Worm (Caenorhabditis elegans): Measurements from ENCODE around the gene F07A11.1.
A peak's percentile ranks its signal among the peaks of the same experiment; 100 is the strongest.

The F07A11.1 gene

DNA sequence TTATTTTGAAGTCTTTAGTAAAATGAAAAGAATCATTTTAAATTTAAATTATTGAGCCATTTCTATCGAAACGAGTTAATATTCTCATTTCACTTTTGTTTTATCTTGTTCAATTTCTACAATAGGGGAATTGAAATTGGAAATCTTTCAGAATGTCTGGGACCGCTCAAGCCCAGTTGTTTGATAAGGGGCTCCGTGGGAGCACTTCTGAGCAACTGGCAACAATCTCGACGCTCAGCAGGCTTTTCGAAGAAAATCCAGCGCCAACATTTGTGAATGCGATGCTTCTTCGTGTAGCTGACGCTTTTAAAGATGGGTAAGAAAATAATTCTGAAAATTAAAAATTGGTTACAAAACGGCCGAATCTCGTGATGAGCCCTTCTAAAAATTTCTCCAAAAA is 9.2 kb downstream of the F07A11.1 start, which contains the start of gene ints-7:
Gene ints-7 (plus strand): TSS at position 152 of the 400 bp plus-strand sequence.
- TF ChIP-seq ceh-43 (GFP tag; optimal IDR thresholded peaks at IDR 0.05), result no peak
- TF ChIP-seq mab-5 (tag; optimal IDR thresholded peaks at IDR 0.05), result no peak
- no peak for TF ChIP-seq tbx-8 (GFP tag; optimal IDR thresholded peaks at IDR 0.05)
- TF ChIP-seq ham-2 (GFP tag; optimal IDR thresholded peaks at IDR 0.05), result no peak
- TF ChIP-seq lin-32 (GFP tag; optimal IDR thresholded peaks at IDR 0.05), result no peak
- no peak for TF ChIP-seq nhr-76 (tag; optimal IDR thresholded peaks at IDR 0.05)
- no peak for TF ChIP-seq unc-62 (GFP tag; optimal IDR thresholded peaks at IDR 0.05)
- TF ChIP-seq hlh-1 (tag; optimal IDR thresholded peaks at IDR 0.05), result no peak
- no peak for TF ChIP-seq ceh-83 (GFP tag; optimal IDR thresholded peaks at IDR 0.05)
- TF ChIP-seq mls-2 (tag; optimal IDR thresholded peaks at IDR 0.05), result no peak
- TF ChIP-seq elt-1 (tag; optimal IDR thresholded peaks at IDR 0.05; ENCODE audit: borderline replicate concordance, insufficient read depth), result no peak

DNA sequence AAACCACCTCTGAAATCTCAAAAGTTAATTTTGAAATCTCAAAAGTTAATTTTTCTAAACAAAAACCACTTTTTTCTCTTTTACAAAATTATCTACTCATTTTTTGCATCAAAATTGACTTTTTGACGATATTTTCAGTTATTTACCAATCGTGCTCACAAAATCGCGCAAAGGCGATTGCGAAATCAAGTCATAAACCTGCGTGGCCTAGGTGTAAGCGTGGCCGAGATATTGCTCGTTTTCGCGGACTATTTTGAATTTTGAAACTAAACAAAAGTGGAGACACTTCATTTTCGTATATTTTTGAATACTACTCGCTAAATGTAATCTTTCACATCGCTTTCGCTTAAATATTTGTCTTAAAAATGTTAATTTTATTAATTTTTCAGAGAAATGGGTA is 13.6 kb downstream of the F07A11.1 start, which contains the start of gene smc-6:
Gene smc-6 (plus strand): TSS at position 390 of the 400 bp plus-strand sequence.
- TF ChIP-seq mep-1 (tag; optimal IDR thresholded peaks at IDR 0.05) (peak; percentile 32), drap-1 (GFP tag; optimal IDR thresholded peaks at IDR 0.05) (no peak)

DNA sequence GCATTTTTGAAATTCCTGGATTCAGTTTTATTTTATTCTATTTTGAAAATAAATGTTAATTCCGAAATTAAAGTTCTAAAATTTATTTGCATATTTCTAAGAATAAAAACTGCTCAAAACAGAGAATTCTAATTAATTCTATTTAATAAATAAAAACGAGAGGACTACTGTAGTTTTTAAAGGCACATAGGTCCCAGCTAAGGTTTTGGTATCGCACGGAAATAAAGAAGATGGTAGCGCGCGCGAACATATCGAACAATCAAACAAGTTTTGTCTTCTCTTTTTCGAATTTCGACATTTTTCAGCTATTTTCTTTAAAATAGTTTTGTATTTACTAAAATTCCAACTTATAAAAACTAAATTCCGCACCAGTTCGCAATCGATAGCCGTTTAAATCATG is 14.1 kb downstream of the F07A11.1 start:
- TF ChIP-seq nhr-28 (tag; optimal IDR thresholded peaks at IDR 0.05) (no peak), lsy-2 (tag; optimal IDR thresholded peaks at IDR 0.05) (no peak)

DNA sequence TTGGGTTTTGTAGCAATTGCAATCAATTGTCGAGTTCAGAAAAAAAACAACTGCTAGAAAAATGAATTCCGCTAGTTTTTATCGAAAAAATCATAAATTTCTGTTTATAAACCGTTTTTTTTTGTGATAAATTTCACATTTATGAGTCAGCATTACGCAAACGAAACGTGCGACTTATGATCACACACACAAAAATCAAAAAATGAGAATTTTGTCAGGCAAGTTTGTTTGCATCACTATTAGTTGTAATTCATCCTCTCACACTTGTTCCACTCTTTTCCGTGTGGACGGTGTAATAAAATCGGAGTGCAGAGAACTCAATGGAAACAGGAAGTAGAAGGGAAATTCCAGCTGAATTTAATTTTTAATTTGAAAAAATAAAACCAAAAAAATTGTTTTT is 14.5 kb downstream of the F07A11.1 start, which contains the start of gene pcs-1:
Gene pcs-1 (minus strand): TSS at position 344 of the 400 bp plus-strand sequence.
- peak; percentile 20 for TF ChIP-seq hlh-1 (tag; optimal IDR thresholded peaks at IDR 0.05)
- no peak for TF ChIP-seq M03D4.4 (tag; optimal IDR thresholded peaks at IDR 0.05)

DNA sequence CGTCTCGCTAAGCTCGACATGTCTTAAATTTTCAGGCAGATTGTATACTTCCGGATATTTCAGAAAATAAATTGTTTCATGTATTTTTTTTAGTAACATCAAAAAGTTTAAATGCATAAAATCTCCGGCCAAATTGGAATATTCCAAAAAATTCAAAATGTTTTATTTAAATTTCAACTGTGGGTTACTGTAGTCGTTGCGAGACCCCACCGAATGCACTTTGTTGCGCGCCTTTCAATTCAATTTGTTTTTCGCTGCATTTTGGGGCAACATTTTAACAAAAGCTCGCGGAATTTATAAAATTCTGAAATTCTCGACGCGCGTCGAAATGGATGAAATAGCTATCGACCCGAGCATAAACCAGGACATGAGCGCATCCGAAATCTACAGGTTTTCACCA is 19.0 kb downstream of the F07A11.1 start, which contains the start of gene F54D5.2:
Gene F54D5.2 (plus strand): TSS at position 237 of the 400 bp plus-strand sequence.
- TF ChIP-seq sptf-1 (tag; optimal IDR thresholded peaks at IDR 0.05) (no peak), hlh-1 (tag; optimal IDR thresholded peaks at IDR 0.05) (no peak), M03D4.4 (tag; optimal IDR thresholded peaks at IDR 0.05) (no peak), zip-8 (tag; optimal IDR thresholded peaks at IDR 0.05) (no peak), blmp-1 (tag; optimal IDR thresholded peaks at IDR 0.05) (no peak), elt-1 (tag; optimal IDR thresholded peaks at IDR 0.05; ENCODE audit: borderline replicate concordance, insufficient read depth) (no peak)

DNA sequence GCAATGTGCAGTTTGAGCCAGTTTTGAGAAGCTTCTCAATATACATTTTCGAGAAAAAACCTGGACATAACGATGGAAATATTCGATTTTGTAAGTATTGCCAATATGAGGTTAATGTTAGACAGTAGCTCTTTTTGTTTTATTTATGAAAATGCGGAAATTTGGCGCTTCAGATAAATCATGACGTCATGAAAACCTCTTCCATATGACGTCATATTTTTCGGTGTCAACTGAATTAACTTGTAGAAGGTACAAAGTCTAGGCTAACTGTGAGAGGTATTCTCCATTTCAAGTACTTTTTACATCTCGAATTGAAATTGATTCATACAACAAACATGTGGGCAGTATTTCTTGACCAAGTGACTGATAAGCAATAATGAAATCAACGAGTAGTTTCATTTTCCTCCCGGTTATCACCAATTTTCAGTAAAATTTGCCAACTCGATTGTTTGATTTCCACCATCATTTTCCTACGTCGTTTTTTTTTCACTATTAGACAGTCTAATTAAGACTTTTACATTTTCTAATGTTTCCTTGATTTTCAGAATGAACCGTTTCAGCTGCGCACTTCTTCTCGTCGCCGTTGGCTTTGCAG is 20.6 kb downstream of the F07A11.1 start, which contains the start of gene F54D5.3:
Gene F54D5.3 (plus strand): TSS at position 546 of the 595 bp plus-strand sequence.
- TF ChIP-seq elt-1 (tag; optimal IDR thresholded peaks at IDR 0.05; ENCODE audit: borderline replicate concordance, insufficient read depth), result no peak
- peak; percentile 98 for TF ChIP-seq zip-8 (tag; optimal IDR thresholded peaks at IDR 0.05)

DNA sequence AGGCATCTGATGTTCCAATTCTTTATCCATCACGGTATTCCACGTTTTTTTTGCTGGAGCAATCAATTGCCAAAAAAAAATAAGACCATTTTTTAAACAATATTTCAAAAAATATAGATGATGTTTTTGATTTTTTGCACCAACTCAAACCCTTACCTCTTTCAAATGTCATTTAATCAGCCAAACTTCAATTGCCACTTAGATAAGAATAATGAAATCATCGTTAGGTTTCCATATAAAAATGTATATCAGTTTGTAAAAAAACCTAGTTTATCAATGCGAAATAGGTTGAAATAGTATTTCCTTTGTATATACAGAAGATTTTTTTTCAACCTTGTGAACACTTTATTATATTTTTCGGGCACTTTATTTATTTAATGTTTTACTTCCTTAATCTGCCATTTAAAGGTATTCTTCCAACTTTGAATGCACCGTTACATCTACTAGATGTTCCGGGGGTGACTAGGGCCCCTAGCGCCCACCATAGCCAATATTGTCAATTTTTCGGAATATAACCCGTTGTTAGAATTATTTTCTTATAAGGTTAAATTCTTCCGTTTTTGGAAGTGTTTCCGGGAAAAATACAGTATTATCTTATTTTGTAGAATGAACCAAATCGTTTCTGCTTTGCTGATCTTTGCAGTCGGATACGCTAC is 22.6 kb downstream of the F07A11.1 start, which contains the start of the genes F54D5.23 and F54D5.4:
Gene F54D5.23 (minus strand): TSS at position 75 of the 656 bp plus-strand sequence.
Gene F54D5.4 (plus strand): TSS at position 606 of the 656 bp plus-strand sequence.
- TF ChIP-seq drap-1 (GFP tag; optimal IDR thresholded peaks at IDR 0.05), result no peak

DNA sequence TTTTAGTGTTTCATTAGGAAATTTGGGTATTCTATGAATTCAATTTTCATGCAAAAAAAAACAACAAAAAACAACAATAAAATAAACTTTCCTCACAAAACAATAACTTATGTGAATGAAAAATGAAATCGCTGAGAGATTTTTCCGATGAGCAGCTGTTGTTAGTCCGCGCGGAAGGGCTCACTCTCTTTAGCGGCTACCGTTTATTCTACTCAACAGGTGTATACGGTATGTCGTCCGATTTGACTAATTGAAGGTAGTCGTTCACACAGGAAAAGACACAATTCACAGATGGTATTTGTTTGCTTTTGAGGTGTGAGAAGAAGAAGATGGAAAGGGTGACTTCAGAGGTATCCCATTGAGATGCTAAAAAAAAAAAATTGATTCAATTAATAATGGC is 23.3 kb downstream of the F07A11.1 start:
- TF ChIP-seq mep-1 (tag; optimal IDR thresholded peaks at IDR 0.05), result no peak
- TF ChIP-seq unc-62 (GFP tag; optimal IDR thresholded peaks at IDR 0.05), result no peak
- TF ChIP-seq lsy-2 (tag; optimal IDR thresholded peaks at IDR 0.05), result peak; percentile 7
- no peak for TF ChIP-seq sem-2 (GFP tag; optimal IDR thresholded peaks at IDR 0.05)
- TF ChIP-seq hlh-1 (tag; optimal IDR thresholded peaks at IDR 0.05), result peak; percentile 62
- TF ChIP-seq ztf-11 (tag; optimal IDR thresholded peaks at IDR 0.05), result no peak
- no peak for TF ChIP-seq nhr-28 (tag; optimal IDR thresholded peaks at IDR 0.05)
- TF ChIP-seq elt-1 (tag; optimal IDR thresholded peaks at IDR 0.05; ENCODE audit: borderline replicate concordance, insufficient read depth), result no peak
- TF ChIP-seq ceh-83 (GFP tag; optimal IDR thresholded peaks at IDR 0.05), result no peak
- TF ChIP-seq cnd-1 (tag; optimal IDR thresholded peaks at IDR 0.05), result no peak
- TF ChIP-seq nhr-2 (tag; optimal IDR thresholded peaks at IDR 0.05), result no peak
- TF ChIP-seq mab-5 (tag; optimal IDR thresholded peaks at IDR 0.05), result no peak
- TF ChIP-seq flh-1 (GFP tag; optimal IDR thresholded peaks at IDR 0.05), result no peak
- TF ChIP-seq lin-32 (GFP tag; optimal IDR thresholded peaks at IDR 0.05), result peak; percentile 66
- no peak for TF ChIP-seq ces-1 (GFP tag; optimal IDR thresholded peaks at IDR 0.05)
- no peak for TF ChIP-seq ceh-43 (GFP tag; optimal IDR thresholded peaks at IDR 0.05)
- TF ChIP-seq snpc-4 (tag; optimal IDR thresholded peaks at IDR 0.05), result no peak
